Fruit fly (Drosophila melanogaster) whole organism, embryonic: ENCODE results near the gene LanB2.

ENCODE experiments used
- Atf3 ChIP-seq: fragments of 200-800 bp; sonication (Bioruptor generic); optimal IDR thresholded peaks from 3 replicates; lab custom pipeline; 2016; ENCODE audit warnings: missing biosample characterization, missing genetic modification characterization
- BtbVII ChIP-seq: fragments of 200-800 bp; sonication (Bioruptor generic); optimal IDR thresholded peaks from 3 replicates; lab custom pipeline; 2017; ENCODE audit warnings: missing biosample characterization, mild to moderate bottlenecking, missing genetic modification characterization
- CG10959 ChIP-seq: fragments of 200-800 bp; sonication (Bioruptor generic); IDR thresholded peaks from 2 replicates; pipeline ENCODE4 v1.3.6; 2022; ENCODE audit warnings: missing biosample characterization, missing genetic modification characterization
- CG15479 ChIP-seq: fragments of 200-800 bp; sonication (Bioruptor generic); optimal IDR thresholded peaks from 3 replicates; lab custom pipeline; 2019; ENCODE audit warnings: missing biosample characterization, mild to moderate bottlenecking, missing genetic modification characterization, moderate library complexity
- CG6689 ChIP-seq: fragments of 200-800 bp; sonication (Bioruptor generic); IDR thresholded peaks from 2 replicates; pipeline ENCODE4 v1.3.6; 2022; ENCODE audit warnings: missing biosample characterization, missing genetic modification characterization
- CG8924 ChIP-seq: fragments of 200-800 bp; optimal IDR thresholded peaks from 3 replicates; lab custom pipeline; 2019; ENCODE audit warnings: missing biosample characterization, mild to moderate bottlenecking, missing genetic modification characterization, moderate library complexity
- Eip74EF ChIP-seq, 2 experiments: fragments of 200-800 bp in 1 of 2; fragments of >200 bp in 1 of 2; sonication (Bioruptor generic) in 1 of 2; optimal IDR thresholded peaks; 2 replicates each; lab custom pipeline; 2017 to 2019; ENCODE audit warnings: missing biosample characterization in 2 of 2, missing genetic modification characterization in 2 of 2, mild to moderate bottlenecking in 1 of 2, moderate library complexity in 1 of 2
- Myb ChIP-seq: fragments of 200-800 bp; sonication (Bioruptor generic); optimal IDR thresholded peaks from 2 replicates; lab custom pipeline; 2016; ENCODE audit warnings: missing biosample characterization, missing genetic modification characterization
- bigmax ChIP-seq: fragments of 200-800 bp; sonication (Bioruptor generic); optimal IDR thresholded peaks from 2 replicates; lab custom pipeline; 2018; ENCODE audit warnings: missing biosample characterization, mild to moderate bottlenecking, missing genetic modification characterization
- chm ChIP-seq: fragments of 200-800 bp; sonication (Bioruptor generic); IDR thresholded peaks from 2 replicates; pipeline ENCODE4 v1.3.6; 2022; ENCODE audit warnings: missing biosample characterization, missing genetic modification characterization
- crp ChIP-seq, 2 experiments: fragments of 200-800 bp; sonication (Bioruptor generic); optimal IDR thresholded peaks; 2 replicates in 1 of 2; 3 replicates in 1 of 2; lab custom pipeline; 2017; ENCODE audit warnings: missing biosample characterization in 2 of 2, missing genetic modification characterization in 2 of 2, mild to moderate bottlenecking in 1 of 2, moderate library complexity in 1 of 2
- pros ChIP-seq: fragments of 200-800 bp; sonication (Bioruptor generic); optimal IDR thresholded peaks from 3 replicates; lab custom pipeline; 2019; ENCODE audit warnings: missing biosample characterization, mild to moderate bottlenecking, missing genetic modification characterization, moderate library complexity

DNA sequence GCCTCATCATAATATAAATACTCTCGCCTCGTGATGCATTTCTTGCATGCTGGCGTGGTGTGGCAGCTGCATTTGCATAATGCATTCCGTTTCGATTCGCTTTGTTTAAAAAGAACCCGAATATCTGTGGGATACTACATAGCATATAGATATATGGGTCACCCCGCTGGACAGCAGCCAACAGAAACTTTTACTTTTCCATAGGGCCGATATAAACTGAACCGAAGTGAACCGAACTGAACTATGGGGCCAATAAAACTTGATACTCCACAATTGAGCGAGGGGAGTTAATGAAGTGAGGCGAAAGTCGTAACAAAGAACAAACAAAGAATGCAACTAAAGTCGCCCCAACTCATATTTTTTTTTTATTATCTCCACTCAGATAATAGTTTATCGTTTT lies 45.5 kb upstream of the LanB2 start:
- TF ChIP-seq Atf3 (GFP tag; lab: Kevin White, UChicago) (no peak), CG8924 (tag; lab: Kevin White, UChicago) (no peak), CG10959 (GFP tag; lab: Robert Waterston, UW) (no peak), pros (GFP tag; lab: Kevin White, UChicago) (no peak), CG15479 (GFP tag; lab: Kevin White, UChicago) (no peak), chm (GFP tag; lab: Robert Waterston, UW) (no peak), Myb (GFP tag; lab: Kevin White, UChicago) (no peak), BtbVII (GFP tag; lab: Kevin White, UChicago) (no peak), CG6689 (no peak), crp (GFP tag; optimal IDR thresholded peaks at IDR 0.05; lab: Kevin White, UChicago) (no peak), Eip74EF (GFP tag; optimal IDR thresholded peaks at IDR 0.05; lab: Kevin White, UChicago) (no peak), bigmax (no peak)
